Worm (Caenorhabditis elegans) whole organism, L2 larva: Measurements from ENCODE around the gene F44F4.15.

Source experiments
- F13H6.1 ChIP-seq: sonication (generic microtip); optimal IDR thresholded peaks from 2 replicates; lab custom pipeline; 2016; ENCODE audit warnings: missing genetic modification characterization, missing compliant biosample characterization
- aly-2 ChIP-seq: fragments of 150-350 bp; optimal IDR thresholded peaks from 2 replicates; lab custom pipeline; 2014; ENCODE audit warnings: missing biosample characterization, missing genetic modification characterization
- ceh-82 ChIP-seq: fragments of 150-350 bp; optimal IDR thresholded peaks from 2 replicates; lab custom pipeline; 2014; ENCODE audit warnings: missing biosample characterization, missing genetic modification characterization
- dmd-4 ChIP-seq: sonication (generic microtip); optimal IDR thresholded peaks from 2 replicates; lab custom pipeline; 2017; ENCODE audit warnings: missing biosample characterization, missing genetic modification characterization
- egl-27 ChIP-seq: sonication (generic microtip); optimal IDR thresholded peaks from 3 replicates; lab custom pipeline; 2017; ENCODE audit warnings: missing biosample characterization, missing genetic modification reagents, missing genetic modification characterization
- elt-1 ChIP-seq: fragments of 150-350 bp; optimal IDR thresholded peaks from 2 replicates; lab custom pipeline; 2014; ENCODE audit warnings: missing biosample characterization, missing genetic modification characterization
- mab-5 ChIP-seq: fragments of 150-350 bp; optimal IDR thresholded peaks from 2 replicates; lab custom pipeline; 2014; ENCODE audit warnings: missing biosample characterization, missing genetic modification characterization
- mdl-1 ChIP-seq, 2 experiments: fragments of 150-350 bp in 1 of 2; sonication (generic microtip) in 1 of 2; optimal IDR thresholded peaks; 2 replicates each; lab custom pipeline; 2017; ENCODE audit warnings: missing biosample characterization in 2 of 2, missing genetic modification characterization in 2 of 2
- nhr-21 ChIP-seq: fragments of 150-350 bp; optimal IDR thresholded peaks from 2 replicates; lab custom pipeline; 2014; ENCODE audit warnings: missing biosample characterization, missing genetic modification characterization
- nhr-25 ChIP-seq: fragments of 150-350 bp; sonication (generic microtip); optimal IDR thresholded peaks from 3 replicates; lab custom pipeline; 2014; ENCODE audit warnings: missing biosample characterization, missing genetic modification characterization
- nhr-77 ChIP-seq: fragments of 150-350 bp; optimal IDR thresholded peaks from 2 replicates; lab custom pipeline; 2014; ENCODE audit warnings: missing biosample characterization, missing genetic modification characterization
- sem-4 ChIP-seq: fragments of 150-350 bp; optimal IDR thresholded peaks from 2 replicates; lab custom pipeline; 2014; ENCODE audit warnings: missing biosample characterization, missing genetic modification reagents, missing genetic modification characterization
- snpc-4 ChIP-seq: fragments of 150-350 bp; optimal IDR thresholded peaks from 2 replicates; lab custom pipeline; 2014; ENCODE audit warnings: missing biosample characterization, missing genetic modification characterization
- unc-55 ChIP-seq: fragments of 150-350 bp; sonication (generic microtip); optimal IDR thresholded peaks from 3 replicates; lab custom pipeline; 2014; ENCODE audit warnings: missing biosample characterization, missing genetic modification reagents, missing genetic modification characterization
- zag-1 ChIP-seq: fragments of 150-350 bp; optimal IDR thresholded peaks from 2 replicates; lab custom pipeline; 2014; ENCODE audit warnings: missing biosample characterization, missing genetic modification characterization
- ztf-4 ChIP-seq: fragments of 150-350 bp; optimal IDR thresholded peaks from 2 replicates; lab custom pipeline; 2014; ENCODE audit warnings: missing biosample characterization, missing genetic modification characterization

F44F4.15 gene

ce11 chrII:10959138-10959537, 44.7 kb downstream of the F44F4.15 start:
- TF ChIP-seq aly-2 (tag; lab: Kevin White, UChicago) (no peak), ceh-82 (tag; lab: Kevin White, UChicago) (no peak), unc-55 (peak; percentile 35), snpc-4 (no peak), mab-5 (tag; lab: Kevin White, UChicago) (peak; percentile 56), sem-4 (tag; lab: Kevin White, UChicago) (no peak), egl-27 (tag; lab: Kevin White, UChicago) (no peak), zag-1 (tag; lab: Kevin White, UChicago) (peak; percentile 55), dmd-4 (tag; lab: Kevin White, UChicago) (no peak), nhr-77 (tag; lab: Kevin White, UChicago) (no peak)
- TF ChIP-seq, all 48 proteins: peak for 3

- TF ChIP-seq ztf-4 (no peak), F13H6.1 (tag; lab: Kevin White, UChicago) (no peak), nhr-25 (tag; lab: Kevin White, UChicago) (no peak)
- TF ChIP-seq, all 48 proteins: peak for 0
Observed at ce11 chrII:10959676-10960075, 45.2 kb downstream of the F44F4.15 start.

- TF ChIP-seq snpc-4 (no peak), nhr-21 (no peak), mab-5 (tag; lab: Kevin White, UChicago) (no peak), mdl-1 (tag; optimal IDR thresholded peaks at IDR 0.05; lab: Kevin White, UChicago) (no peak), elt-1 (no peak), ceh-82 (tag; lab: Kevin White, UChicago) (no peak)
Observed at ce11 chrII:10964748-10965147, 50.3 kb downstream of the F44F4.15 start.
